Worm (Caenorhabditis elegans) whole organism, early embryonic: ENCODE results near the gene msp-50.

Experiments
- B0310.2 ChIP-seq: sonication (generic microtip); optimal IDR thresholded peaks from 2 replicates; lab custom pipeline; 2016; ENCODE audit warnings: mild to moderate bottlenecking, missing genetic modification characterization, missing compliant biosample characterization
- F13C5.2 ChIP-seq: sonication (generic microtip); optimal IDR thresholded peaks from 2 replicates; lab custom pipeline; 2017; ENCODE audit warnings: mild to moderate bottlenecking, missing genetic modification characterization, inconsistent platforms, missing compliant biosample characterization
- aly-1 ChIP-seq: sonication (generic microtip); optimal IDR thresholded peaks from 2 replicates; lab custom pipeline; 2016; ENCODE audit warnings: missing genetic modification characterization, missing compliant biosample characterization
- ama-1 ChIP-seq: fragments of 150-350 bp; optimal IDR thresholded peaks from 2 replicates; lab custom pipeline; 2014
- ceh-13 ChIP-seq: fragments of 200-800 bp; sonication (Bioruptor generic); optimal IDR thresholded peaks from 2 replicates; lab custom pipeline; 2018; ENCODE audit warnings: mild to moderate bottlenecking, missing genetic modification characterization, missing compliant biosample characterization
- ceh-36 ChIP-seq: sonication (generic microtip); optimal IDR thresholded peaks from 2 replicates; lab custom pipeline; 2016; ENCODE audit warnings: missing genetic modification characterization, inconsistent platforms, missing compliant biosample characterization
- ets-7 ChIP-seq: sonication (generic microtip); optimal IDR thresholded peaks from 2 replicates; lab custom pipeline; 2016; ENCODE audit warnings: missing genotype, missing genetic modification characterization, missing compliant biosample characterization
- flt-1 ChIP-seq: fragments of 200-800 bp; sonication (Bioruptor generic); IDR thresholded peaks from 2 replicates; pipeline ENCODE4 v1.3.6; 2022; ENCODE audit warnings: missing genetic modification characterization, missing compliant biosample characterization
- hmbx-1 ChIP-seq: sonication (generic microtip); optimal IDR thresholded peaks from 2 replicates; lab custom pipeline; 2016; ENCODE audit warnings: mild to moderate bottlenecking, missing genetic modification characterization, missing compliant biosample characterization
- hmg-4 ChIP-seq: fragments of 200-800 bp; sonication (Bioruptor generic); optimal IDR thresholded peaks from 2 replicates; lab custom pipeline; 2018; ENCODE audit warnings: mild to moderate bottlenecking, missing genetic modification characterization, missing compliant biosample characterization
- hnd-1 ChIP-seq: sonication (generic microtip); optimal IDR thresholded peaks from 2 replicates; lab custom pipeline; 2016; ENCODE audit warnings: missing genetic modification characterization, missing compliant biosample characterization
- pes-1 ChIP-seq: fragments of 200-800 bp; sonication (Bioruptor generic); IDR thresholded peaks from 2 replicates; pipeline ENCODE4 v1.3.6; 2022; ENCODE audit warnings: missing genetic modification reagents, missing genetic modification characterization, missing compliant biosample characterization
- scrt-1 ChIP-seq: fragments of 200-800 bp; sonication (Bioruptor generic); IDR thresholded peaks from 2 replicates; pipeline ENCODE4 v1.3.6; 2022; ENCODE audit warnings: missing genetic modification characterization, missing compliant biosample characterization
- sea-1 ChIP-seq: fragments of 200-800 bp; sonication (Bioruptor generic); conservative IDR thresholded peaks from 2 replicates; pipeline ENCODE4 v1.3.6; 2022; ENCODE audit warnings: missing genetic modification characterization, missing compliant biosample characterization
- tbx-11 ChIP-seq: fragments of 200-800 bp; sonication (Bioruptor generic); IDR thresholded peaks from 2 replicates; pipeline ENCODE4 v1.3.6; 2022; ENCODE audit warnings: missing genetic modification characterization, missing compliant biosample characterization
- tbx-37 ChIP-seq: fragments of 200-800 bp; sonication (Bioruptor generic); conservative IDR thresholded peaks from 2 replicates; pipeline ENCODE4 v1.3.6; 2022; ENCODE audit warnings: missing genetic modification reagents, missing genetic modification characterization, missing compliant biosample characterization
- tra-4 ChIP-seq: sonication (generic microtip); optimal IDR thresholded peaks from 2 replicates; lab custom pipeline; 2017; ENCODE audit warnings: missing genetic modification characterization, missing compliant biosample characterization

Gene msp-50

ce11 chrII:5234728-5235127, 35.1 kb downstream of the msp-50 start:
- TF ChIP-seq ceh-36 (tag; lab: Kevin White, UChicago) (no peak), F13C5.2 (tag; lab: Kevin White, UChicago) (no peak), sea-1 (GFP tag; lab: Robert Waterston, UW) (no peak), tbx-11 (GFP tag; lab: Robert Waterston, UW) (no peak), tbx-37 (no peak), ets-7 (tag; lab: Kevin White, UChicago) (no peak), hmg-4 (GFP tag; lab: Kevin White, UChicago) (no peak), pes-1 (no peak)

- TF ChIP-seq tbx-11 (GFP tag; lab: Robert Waterston, UW): no peak
- TF ChIP-seq ets-7 (tag; lab: Kevin White, UChicago): no peak
- TF ChIP-seq ceh-36 (tag; lab: Kevin White, UChicago): no peak
- no peak for TF ChIP-seq sea-1 (GFP tag; lab: Robert Waterston, UW)
- TF ChIP-seq ceh-13 (GFP tag; lab: Kevin White, UChicago): no peak
- no peak for TF ChIP-seq flt-1 (GFP tag; lab: Robert Waterston, UW)
- no peak for TF ChIP-seq scrt-1
Measured at ce11 chrII:5235758-5236157, 36.2 kb downstream of the msp-50 start, which contains the start of gene pho-1. pho-1 (minus strand) TSS chrII:5235846.

ce11 chrII:5237699-5238098, 38.1 kb downstream of the msp-50 start:
- TF ChIP-seq flt-1 (GFP tag; lab: Robert Waterston, UW) (0 out of 2 replicates have a peak, but pooled peaks have one; percentile 10), sea-1 (GFP tag; lab: Robert Waterston, UW) (no peak), F13C5.2 (tag; lab: Kevin White, UChicago) (no peak), ceh-13 (GFP tag; lab: Kevin White, UChicago) (no peak), tbx-11 (GFP tag; lab: Robert Waterston, UW) (0 out of 2 replicates have a peak, but pooled peaks have one; percentile 43), ceh-36 (tag; lab: Kevin White, UChicago) (no peak), pes-1 (no peak), aly-1 (tag; lab: Kevin White, UChicago) (no peak), scrt-1 (peak; percentile 61; the same call in 1 of the 2 replicates), ama-1 (lab: Kevin White, UChicago) (no peak)

- TF ChIP-seq tbx-37 (no peak), hmg-4 (GFP tag; lab: Kevin White, UChicago) (no peak), flt-1 (GFP tag; lab: Robert Waterston, UW) (no peak), hnd-1 (tag; lab: Kevin White, UChicago) (no peak), tbx-11 (GFP tag; lab: Robert Waterston, UW) (no peak), ceh-36 (tag; lab: Kevin White, UChicago) (no peak)
Measured at ce11 chrII:5238366-5238765, 38.8 kb downstream of the msp-50 start, which contains the start of gene pho-4. pho-4 (minus strand) TSS chrII:5238466.

ce11 chrII:5241560-5241959, 42.0 kb downstream of the msp-50 start, which contains the start of gene T16D1.1:
T16D1.1 (minus strand) TSS chrII:5241660.
- no peak for TF ChIP-seq B0310.2 (tag; lab: Kevin White, UChicago)
- TF ChIP-seq hmbx-1: no peak
- no peak for TF ChIP-seq hmg-4 (GFP tag; lab: Kevin White, UChicago)
- TF ChIP-seq pes-1: no peak
- no peak for TF ChIP-seq flt-1 (GFP tag; lab: Robert Waterston, UW)
- TF ChIP-seq scrt-1: no peak
- no peak for TF ChIP-seq tra-4 (tag; lab: Kevin White, UChicago)
- no peak for TF ChIP-seq F13C5.2 (tag; lab: Kevin White, UChicago)
- TF ChIP-seq tbx-11 (GFP tag; lab: Robert Waterston, UW): no peak
- TF ChIP-seq hnd-1 (tag; lab: Kevin White, UChicago): no peak
- TF ChIP-seq sea-1 (GFP tag; lab: Robert Waterston, UW): no peak
- TF ChIP-seq ets-7 (tag; lab: Kevin White, UChicago): no peak
- no peak for TF ChIP-seq aly-1 (tag; lab: Kevin White, UChicago)
- no peak for TF ChIP-seq ama-1 (lab: Kevin White, UChicago)
- TF ChIP-seq tbx-37: no peak
- no peak for TF ChIP-seq ceh-36 (tag; lab: Kevin White, UChicago)
- no peak for TF ChIP-seq ceh-13 (GFP tag; lab: Kevin White, UChicago)

ce11 chrII:5246791-5247361, 47.3 kb downstream of the msp-50 start, which contains the start of gene ptr-6:
ptr-6 (minus strand) TSS chrII:5246837.
- TF ChIP-seq ceh-13 (GFP tag; lab: Kevin White, UChicago): no peak
- TF ChIP-seq hnd-1 (tag; lab: Kevin White, UChicago): no peak
- TF ChIP-seq ama-1 (lab: Kevin White, UChicago): no peak
- no peak for TF ChIP-seq B0310.2 (tag; lab: Kevin White, UChicago)
- TF ChIP-seq ceh-36 (tag; lab: Kevin White, UChicago): no peak
- TF ChIP-seq tbx-37: no peak
- no peak for TF ChIP-seq tra-4 (tag; lab: Kevin White, UChicago)
